Fruit fly (Drosophila melanogaster) whole organism, embryonic: ENCODE results near the gene bma.

Experiments
- Bgb ChIP-seq: fragments of 200-800 bp; sonication (Bioruptor generic); IDR thresholded peaks from 2 replicates; pipeline ENCODE4 v1.3.6; 2022; ENCODE audit warnings: missing biosample characterization, missing genetic modification characterization; ENCODE audit not compliant: partially characterized antibody
- C15 ChIP-seq: fragments of 200-800 bp; sonication (Bioruptor generic); IDR thresholded peaks from 3 replicates; pipeline ENCODE4 v1.3.6; 2022; ENCODE audit warnings: missing biosample characterization, missing genetic modification characterization
- CG10366 ChIP-seq: fragments of 200-800 bp; sonication (Bioruptor generic); IDR thresholded peaks from 2 replicates; pipeline ENCODE4 v1.3.6; 2022; ENCODE audit warnings: missing biosample characterization, missing genetic modification characterization
- CG10565 ChIP-seq: fragments of 200-800 bp; sonication (Bioruptor generic); optimal IDR thresholded peaks from 3 replicates; lab custom pipeline; 2016; ENCODE audit warnings: missing biosample characterization, mild to moderate bottlenecking, missing genetic modification characterization
- CG12299 ChIP-seq: fragments of 200-800 bp; sonication (Bioruptor generic); optimal IDR thresholded peaks from 2 replicates; lab custom pipeline; 2018; ENCODE audit warnings: missing biosample characterization, mild to moderate bottlenecking, missing genetic modification characterization
- CG12391 ChIP-seq: fragments of 200-800 bp; sonication (Bioruptor generic); optimal IDR thresholded peaks from 3 replicates; lab custom pipeline; 2018; ENCODE audit warnings: missing biosample characterization, mild to moderate bottlenecking, missing genetic modification characterization, moderate library complexity
- CG13296 ChIP-seq: fragments of 200-800 bp; sonication (Bioruptor generic); optimal IDR thresholded peaks from 3 replicates; lab custom pipeline; 2018; ENCODE audit warnings: missing biosample characterization, mild to moderate bottlenecking, missing genetic modification characterization
- CG14050 ChIP-seq: fragments of 200-800 bp; sonication (Bioruptor generic); IDR thresholded peaks from 3 replicates; pipeline ENCODE4 v1.3.6; 2022; ENCODE audit warnings: missing biosample characterization, missing genetic modification characterization
- CG14667 ChIP-seq: fragments of 200-800 bp; sonication (Bioruptor generic); IDR thresholded peaks from 2 replicates; pipeline ENCODE4 v1.3.6; 2022; ENCODE audit warnings: missing biosample characterization, missing genetic modification characterization
- CG1603 ChIP-seq: fragments of 200-800 bp; sonication (Bioruptor generic); optimal IDR thresholded peaks from 2 replicates; lab custom pipeline; 2019; ENCODE audit warnings: missing biosample characterization, mild to moderate bottlenecking, missing genetic modification characterization, moderate library complexity
- CG1647 ChIP-seq: fragments of 200-800 bp; sonication (Bioruptor generic); optimal IDR thresholded peaks from 3 replicates; lab custom pipeline; 2016; ENCODE audit warnings: missing biosample characterization, missing genetic modification characterization
- CG17186 ChIP-seq: fragments of 200-800 bp; sonication (Bioruptor generic); optimal IDR thresholded peaks from 3 replicates; lab custom pipeline; 2017; ENCODE audit warnings: missing biosample characterization, missing genetic modification reagents, missing genetic modification characterization
- CG17912 ChIP-seq: fragments of 200-800 bp; sonication (Bioruptor generic); optimal IDR thresholded peaks from 2 replicates; lab custom pipeline; 2018; ENCODE audit warnings: missing biosample characterization, mild to moderate bottlenecking, missing genetic modification characterization
- CG18011 ChIP-seq: fragments of 200-800 bp; sonication (Bioruptor generic); optimal IDR thresholded peaks from 2 replicates; lab custom pipeline; 2017; ENCODE audit warnings: missing biosample characterization, missing genetic modification characterization, mild to moderate bottlenecking, moderate library complexity, missing genotype
- CG2129 ChIP-seq: fragments of 200-800 bp; sonication (Bioruptor generic); IDR thresholded peaks from 2 replicates; pipeline ENCODE4 v1.3.6; 2022; ENCODE audit warnings: missing biosample characterization, missing genetic modification characterization; ENCODE audit not compliant: partially characterized antibody
- CG2678 ChIP-seq: fragments of 200-800 bp; sonication (Bioruptor generic); optimal IDR thresholded peaks from 3 replicates; lab custom pipeline; 2019; ENCODE audit warnings: missing biosample characterization, mild to moderate bottlenecking, missing genetic modification characterization, moderate library complexity
- CG31224 ChIP-seq: fragments of 200-800 bp; sonication (Bioruptor generic); IDR thresholded peaks from 2 replicates; pipeline ENCODE4 v1.3.6; 2022; ENCODE audit warnings: missing biosample characterization, missing genetic modification characterization
- CG3995 ChIP-seq: fragments of 200-800 bp; sonication (Bioruptor generic); optimal IDR thresholded peaks from 3 replicates; lab custom pipeline; 2016; ENCODE audit warnings: missing biosample characterization, missing genetic modification characterization
- CG4360 ChIP-seq: fragments of 200-800 bp; sonication (Bioruptor generic); IDR thresholded peaks from 2 replicates; pipeline ENCODE4 v1.3.6; 2022; ENCODE audit warnings: missing biosample characterization, missing genetic modification characterization
- CG4617 ChIP-seq: fragments of 200-800 bp; sonication (Bioruptor generic); optimal IDR thresholded peaks from 3 replicates; lab custom pipeline; 2016; ENCODE audit warnings: missing biosample characterization, missing genetic modification characterization, borderline replicate concordance
- CG4854 ChIP-seq: fragments of 200-800 bp; sonication (Bioruptor generic); optimal IDR thresholded peaks from 2 replicates; lab custom pipeline; 2016; ENCODE audit warnings: missing biosample characterization, missing genetic modification characterization, inconsistent platforms
- CG5953 ChIP-seq: fragments of 200-800 bp; sonication (Bioruptor generic); IDR thresholded peaks from 2 replicates; pipeline ENCODE4 v1.3.6; 2022; ENCODE audit warnings: missing biosample characterization, missing genetic modification characterization
- CG6683 ChIP-seq: fragments of 200-800 bp; sonication (Bioruptor generic); optimal IDR thresholded peaks from 2 replicates; lab custom pipeline; 2017; ENCODE audit warnings: missing biosample characterization, mild to moderate bottlenecking, missing genetic modification characterization, missing genetic modification reagents
- CG7372 ChIP-seq: fragments of 200-800 bp; sonication (Bioruptor generic); IDR thresholded peaks from 2 replicates; pipeline ENCODE4 v1.3.6; 2022; ENCODE audit warnings: missing biosample characterization, missing genetic modification characterization
- CG8944 ChIP-seq: fragments of 200-800 bp; sonication (Bioruptor generic); optimal IDR thresholded peaks from 3 replicates; lab custom pipeline; 2016; ENCODE audit warnings: missing biosample characterization, missing genetic modification characterization
- Dad ChIP-seq: fragments of 200-800 bp; sonication (Bioruptor generic); optimal IDR thresholded peaks from 3 replicates; lab custom pipeline; 2016; ENCODE audit warnings: missing biosample characterization, missing genetic modification characterization
- Doc2 ChIP-seq: fragments of 200-800 bp; sonication (Bioruptor generic); IDR thresholded peaks from 2 replicates; pipeline ENCODE4 v1.3.6; 2022; ENCODE audit warnings: missing biosample characterization, missing genetic modification characterization
- Dref ChIP-seq: fragments of 200-800 bp; sonication (Bioruptor generic); IDR thresholded peaks from 2 replicates; pipeline ENCODE4 v1.3.6; 2022; ENCODE audit warnings: missing biosample characterization, missing genetic modification characterization
- E2f2 ChIP-seq: fragments of 200-800 bp; sonication (Bioruptor generic); IDR thresholded peaks from 2 replicates; pipeline ENCODE4 v1.3.6; 2022; ENCODE audit warnings: missing biosample characterization, missing genetic modification characterization
- HLH54F ChIP-seq: fragments of 200-800 bp; sonication (Bioruptor generic); optimal IDR thresholded peaks from 3 replicates; lab custom pipeline; 2016; ENCODE audit warnings: missing biosample characterization, missing genetic modification characterization
- Hmx ChIP-seq: fragments of 200-800 bp; sonication (Bioruptor generic); optimal IDR thresholded peaks from 2 replicates; lab custom pipeline; 2016; ENCODE audit warnings: missing biosample characterization, missing genetic modification characterization
- Sox102F ChIP-seq: fragments of 200-800 bp; sonication (Bioruptor generic); optimal IDR thresholded peaks from 2 replicates; lab custom pipeline; 2018; ENCODE audit warnings: missing biosample characterization, mild to moderate bottlenecking, missing genetic modification characterization, moderate library complexity
- Tbp ChIP-seq: fragments of >200 bp; optimal IDR thresholded peaks from 2 replicates; lab custom pipeline; 2018; ENCODE audit warnings: missing biosample characterization, missing genetic modification characterization
- az2 ChIP-seq: fragments of 200-800 bp; sonication (Bioruptor generic); optimal IDR thresholded peaks from 3 replicates; lab custom pipeline; 2016; ENCODE audit warnings: missing biosample characterization, missing genetic modification characterization
- br ChIP-seq: fragments of >200 bp; optimal IDR thresholded peaks from 2 replicates; lab custom pipeline; 2017
- eyg ChIP-seq: fragments of 200-800 bp; sonication (Bioruptor generic); optimal IDR thresholded peaks from 3 replicates; lab custom pipeline; 2016; ENCODE audit warnings: missing biosample characterization, missing genetic modification characterization
- fd3F ChIP-seq: fragments of 200-800 bp; sonication (Bioruptor generic); optimal IDR thresholded peaks from 2 replicates; lab custom pipeline; 2018; ENCODE audit warnings: missing biosample characterization, mild to moderate bottlenecking, missing genetic modification characterization, moderate library complexity
- fu2 ChIP-seq: fragments of 200-800 bp; sonication (Bioruptor generic); optimal IDR thresholded peaks from 2 replicates; lab custom pipeline; 2016; ENCODE audit warnings: missing biosample characterization, missing genetic modification characterization
- lov ChIP-seq, 2 experiments: fragments of 200-800 bp in 1 of 2; fragments of >200 bp in 1 of 2; sonication (Bioruptor generic) in 1 of 2; IDR thresholded peaks in 1 of 2; optimal IDR thresholded peaks in 1 of 2; 2 replicates in 1 of 2; 3 replicates in 1 of 2; pipeline versions ENCODE4 v1.3.6 to Lab custom; 2017 to 2022; ENCODE audit warnings: missing biosample characterization in 1 of 2, missing genetic modification characterization in 1 of 2
- sc ChIP-seq, 3 experiments: fragments of >200 bp in 2 of 3; fragments of 200-800 bp in 1 of 3; sonication (Bioruptor generic) in 1 of 3; optimal IDR thresholded peaks; 2 replicates in 2 of 3; 3 replicates in 1 of 3; lab custom pipeline; 2017; ENCODE audit warnings: mild to moderate bottlenecking in 1 of 3, missing biosample characterization in 1 of 3, missing genetic modification characterization in 1 of 3, missing genetic modification reagents in 1 of 3
- sens ChIP-seq: fragments of 200-800 bp; sonication (Bioruptor generic); peaks from one replicate; lab custom pipeline; 2016; ENCODE audit warnings: missing biosample characterization, missing genetic modification characterization
- ttk ChIP-seq: fragments of 200-800 bp; sonication (Bioruptor generic); IDR thresholded peaks from 2 replicates; pipeline ENCODE4 v2.1.2; 2022; ENCODE audit warnings: missing biosample characterization, missing genetic modification characterization
- usp ChIP-seq: fragments of >200 bp; optimal IDR thresholded peaks from 2 replicates; lab custom pipeline; 2017; ENCODE audit warnings: missing biosample characterization, missing genetic modification characterization
- zfh1 ChIP-seq: fragments of 200-800 bp; sonication (Bioruptor generic); IDR thresholded peaks from 3 replicates; pipeline ENCODE4 v1.3.6; 2022; ENCODE audit warnings: missing biosample characterization, missing genetic modification characterization

bma gene

DNA sequence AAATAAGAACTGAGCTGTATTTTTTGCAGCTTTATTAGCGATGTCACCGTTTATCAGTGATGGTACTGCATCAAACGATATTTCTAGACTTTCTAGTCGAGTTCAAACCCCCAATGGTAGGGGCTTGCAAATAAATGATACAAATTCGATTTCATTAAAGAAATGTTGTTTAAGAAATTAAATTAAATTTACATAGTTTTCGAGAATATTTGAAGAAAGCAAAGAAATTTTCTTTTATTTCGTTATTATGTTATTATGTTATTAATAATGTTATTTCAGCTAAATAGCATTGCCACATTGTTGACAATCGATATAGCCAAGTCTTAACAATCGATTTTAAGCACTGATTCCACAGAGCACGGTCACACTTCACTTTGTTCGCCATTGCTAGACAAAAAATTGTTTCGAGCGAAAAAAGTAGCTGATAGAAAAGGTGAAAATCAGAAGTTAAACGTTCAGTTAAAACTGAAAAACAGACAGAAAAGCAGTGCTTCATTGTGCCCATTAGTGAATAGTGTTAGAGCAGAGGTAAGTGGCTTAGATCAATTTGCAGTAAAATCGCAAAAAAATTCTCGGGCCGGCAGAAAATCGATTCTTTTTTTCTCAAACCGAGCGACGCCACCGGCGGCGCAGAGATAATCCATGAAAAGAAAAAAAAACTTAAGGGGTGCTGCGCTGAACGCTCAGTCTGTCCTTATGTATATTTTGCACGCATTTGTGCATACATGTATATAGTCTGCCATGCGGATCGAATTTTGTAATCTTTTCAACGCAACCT, 43.5 kb upstream of the bma start, which contains the start of the genes iPLA2-VIA and Ciz1 (continued):
- no peak for TF ChIP-seq CG14667 (GFP tag; lab: Robert Waterston, UW)
- no peak for TF ChIP-seq CG2678 (tag; lab: Kevin White, UChicago)
- TF ChIP-seq Dad: no peak
- no peak for TF ChIP-seq CG4854 (GFP tag; lab: Kevin White, UChicago)
- TF ChIP-seq CG4617: peak; percentile 31
- TF ChIP-seq CG12299 (tag; lab: Kevin White, UChicago): no peak
- TF ChIP-seq br (lab: Kevin White, UChicago): no peak
- TF ChIP-seq CG13296 (GFP tag; lab: Kevin White, UChicago): no peak
- TF ChIP-seq Hmx: no peak
- TF ChIP-seq CG7372 (GFP tag; lab: Robert Waterston, UW): no peak
- no peak for TF ChIP-seq Tbp (GFP tag; lab: Kevin White, UChicago)
- no peak for TF ChIP-seq CG6683 (GFP tag; lab: Kevin White, UChicago)
- peak; percentile 16 for TF ChIP-seq CG1647
- TF ChIP-seq CG17186: peak; percentile 28
- peak; percentile 52; the same call in 1 of the 2 replicates for TF ChIP-seq CG2129 (GFP tag; lab: Robert Waterston, UW)
- no peak for TF ChIP-seq CG1603 (tag; lab: Kevin White, UChicago)
- TF ChIP-seq usp (GFP tag; lab: Kevin White, UChicago): no peak
- TF ChIP-seq CG10366 (GFP tag; lab: Robert Waterston, UW): no peak
- TF ChIP-seq CG8944 (GFP tag; lab: Kevin White, UChicago): no peak
- peak; percentile 77 for TF ChIP-seq sens (GFP tag; lab: Kevin White, UChicago)
- peak; percentile 1 for TF ChIP-seq HLH54F (GFP tag; lab: Kevin White, UChicago)
- TF ChIP-seq CG5953 (GFP tag; lab: Robert Waterston, UW): no peak
- TF ChIP-seq az2 (GFP tag; lab: Kevin White, UChicago): no peak
- TF ChIP-seq Sox102F: no peak
- no peak for TF ChIP-seq fu2 (GFP tag; lab: Kevin White, UChicago)
- no peak for TF ChIP-seq CG17912
- TF ChIP-seq Bgb (GFP tag; lab: Robert Waterston, UW): peak; percentile 78
- TF ChIP-seq sc (optimal IDR thresholded peaks at IDR 0.05; lab: Kevin White, UChicago): no peak
- TF ChIP-seq sc (GFP tag; optimal IDR thresholded peaks at IDR 0.05; lab: Kevin White, UChicago): no peak
- peak; percentile 71 for TF ChIP-seq Dref
- no peak for TF ChIP-seq fd3F (GFP tag; lab: Kevin White, UChicago)
- no peak for TF ChIP-seq ttk
- no peak for TF ChIP-seq C15 (GFP tag; lab: Robert Waterston, UW)
- TF ChIP-seq zfh1 (GFP tag; lab: Robert Waterston, UW): no peak
- no peak for TF ChIP-seq lov (optimal IDR thresholded peaks at IDR 0.05; lab: Kevin White, UChicago)
- TF ChIP-seq lov (GFP tag; IDR thresholded peaks at IDR 0.05; lab: Robert Waterston, UW): no peak
- peak; percentile 34 for TF ChIP-seq CG12391 (tag; lab: Kevin White, UChicago)
- no peak for TF ChIP-seq CG18011 (GFP tag; lab: Kevin White, UChicago)
- TF ChIP-seq Doc2 (GFP tag; lab: Robert Waterston, UW): no peak
- peak; percentile 46 for TF ChIP-seq CG3995 (GFP tag; lab: Kevin White, UChicago)

DNA sequence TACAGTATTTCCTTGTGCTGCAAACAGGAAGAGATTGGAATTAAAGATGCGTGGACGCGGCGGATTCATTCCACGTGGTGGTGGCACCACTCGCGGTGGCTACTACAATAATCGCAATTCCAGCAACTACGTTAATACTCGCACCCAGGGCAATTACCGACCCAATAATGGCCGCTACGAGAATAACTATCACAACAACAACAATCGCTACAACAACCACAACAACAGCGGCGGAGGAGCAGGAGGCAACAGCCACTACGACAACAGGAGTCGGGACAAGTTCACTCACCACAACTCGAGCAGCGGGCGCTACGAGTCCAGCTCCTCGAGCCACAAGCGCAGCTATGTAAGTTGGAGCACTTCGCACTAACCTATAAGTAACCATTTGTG, 42.9 kb upstream of the bma start:
- TF ChIP-seq eyg (GFP tag; lab: Kevin White, UChicago): no peak
- no peak for TF ChIP-seq CG10565 (GFP tag; lab: Kevin White, UChicago)
- TF ChIP-seq CG14050 (GFP tag; lab: Robert Waterston, UW): no peak
- peak; percentile 91 for TF ChIP-seq CG4360 (GFP tag; lab: Robert Waterston, UW)
- no peak for TF ChIP-seq CG31224 (GFP tag; lab: Robert Waterston, UW)
- no peak for TF ChIP-seq E2f2 (GFP tag; lab: Robert Waterston, UW)
